Fruit fly (Drosophila melanogaster) whole organism, embryonic: ENCODE measurements around the gene Agpat2.

Experiments used
- CG10321 ChIP-seq: fragments of 200-800 bp; sonication (Bioruptor generic); IDR thresholded peaks from 2 replicates; pipeline ENCODE4 v1.3.6; 2022; ENCODE audit warnings: missing biosample characterization, missing genetic modification characterization
- CG10979 ChIP-seq: fragments of 200-800 bp; sonication (Bioruptor generic); optimal IDR thresholded peaks from 2 replicates; lab custom pipeline; 2018; ENCODE audit warnings: missing biosample characterization, mild to moderate bottlenecking, missing genetic modification characterization, moderate library complexity
- CG12391 ChIP-seq: fragments of 200-800 bp; sonication (Bioruptor generic); optimal IDR thresholded peaks from 3 replicates; lab custom pipeline; 2018; ENCODE audit warnings: missing biosample characterization, mild to moderate bottlenecking, missing genetic modification characterization, moderate library complexity
- CG13287 ChIP-seq: fragments of 200-800 bp; sonication (Bioruptor generic); IDR thresholded peaks from 2 replicates; pipeline ENCODE4 v1.3.6; 2022; ENCODE audit warnings: missing biosample characterization, missing genetic modification characterization; ENCODE audit not compliant: partially characterized antibody
- CG14860 ChIP-seq: fragments of 200-800 bp; sonication (Bioruptor generic); IDR thresholded peaks from 3 replicates; pipeline ENCODE4 v1.3.6; 2022; ENCODE audit warnings: missing biosample characterization, missing genetic modification characterization; ENCODE audit not compliant: partially characterized antibody
- CG1647 ChIP-seq: fragments of 200-800 bp; sonication (Bioruptor generic); optimal IDR thresholded peaks from 3 replicates; lab custom pipeline; 2016; ENCODE audit warnings: missing biosample characterization, missing genetic modification characterization
- CG17802 ChIP-seq: fragments of 200-800 bp; sonication (Bioruptor generic); optimal IDR thresholded peaks from 2 replicates; lab custom pipeline; 2018; ENCODE audit warnings: missing biosample characterization, mild to moderate bottlenecking, missing genetic modification characterization, moderate library complexity
- CG17912 ChIP-seq: fragments of 200-800 bp; sonication (Bioruptor generic); optimal IDR thresholded peaks from 2 replicates; lab custom pipeline; 2018; ENCODE audit warnings: missing biosample characterization, mild to moderate bottlenecking, missing genetic modification characterization
- CG1832 ChIP-seq: fragments of 200-800 bp; sonication (Bioruptor generic); optimal IDR thresholded peaks from 2 replicates; lab custom pipeline; 2017; ENCODE audit warnings: missing biosample characterization, mild to moderate bottlenecking, missing genetic modification characterization, inconsistent platforms
- CG18476 ChIP-seq: fragments of 200-800 bp; sonication (Bioruptor generic); optimal IDR thresholded peaks from 2 replicates; lab custom pipeline; 2016; ENCODE audit warnings: missing biosample characterization, mild to moderate bottlenecking, missing genetic modification characterization
- CG31388 ChIP-seq: fragments of 200-800 bp; sonication (Bioruptor generic); optimal IDR thresholded peaks from 2 replicates; lab custom pipeline; 2016; ENCODE audit warnings: missing biosample characterization, missing genetic modification characterization
- CG32767 ChIP-seq: fragments of 200-800 bp; sonication (Bioruptor generic); IDR thresholded peaks from 2 replicates; pipeline ENCODE4 v1.3.6; 2022; ENCODE audit warnings: missing biosample characterization, missing genetic modification characterization
- CG33557 ChIP-seq: fragments of 200-800 bp; sonication (Bioruptor generic); optimal IDR thresholded peaks from 2 replicates; lab custom pipeline; 2019; ENCODE audit warnings: missing biosample characterization, mild to moderate bottlenecking, missing genetic modification characterization, moderate library complexity
- CG3847 ChIP-seq: fragments of 200-800 bp; sonication (Bioruptor generic); IDR thresholded peaks from 2 replicates; pipeline ENCODE4 v1.3.6; 2022; ENCODE audit warnings: missing biosample characterization, missing genetic modification characterization
- CG4730 ChIP-seq: fragments of 200-800 bp; sonication (Bioruptor generic); IDR thresholded peaks from 2 replicates; pipeline ENCODE4 v1.3.6; 2022; ENCODE audit warnings: missing biosample characterization, missing genetic modification characterization
- CG6272 ChIP-seq: fragments of 200-800 bp; sonication (Bioruptor generic); IDR thresholded peaks from 2 replicates; pipeline ENCODE4 v1.3.6; 2022; ENCODE audit warnings: missing biosample characterization, missing genetic modification characterization
- CG6654 ChIP-seq: fragments of 200-800 bp; sonication (Bioruptor generic); optimal IDR thresholded peaks from 2 replicates; lab custom pipeline; 2017; ENCODE audit warnings: missing biosample characterization, mild to moderate bottlenecking, missing genetic modification characterization
- CG7839 ChIP-seq: fragments of 200-800 bp; sonication (Bioruptor generic); optimal IDR thresholded peaks from 3 replicates; lab custom pipeline; 2018; ENCODE audit warnings: missing biosample characterization, mild to moderate bottlenecking, missing genetic modification characterization, moderate library complexity
- CG8944 ChIP-seq: fragments of 200-800 bp; sonication (Bioruptor generic); optimal IDR thresholded peaks from 3 replicates; lab custom pipeline; 2016; ENCODE audit warnings: missing biosample characterization, missing genetic modification characterization
- D ChIP-seq, 2 experiments: fragments of 200-800 bp in 1 of 2; fragments of >200 bp in 1 of 2; sonication (Bioruptor generic) in 1 of 2; optimal IDR thresholded peaks; 2 replicates in 1 of 2; 3 replicates in 1 of 2; lab custom pipeline; 2017; ENCODE audit warnings: mild to moderate bottlenecking in 1 of 2, missing biosample characterization in 1 of 2, missing genetic modification characterization in 1 of 2, missing genetic modification reagents in 1 of 2
- Dek ChIP-seq: fragments of 200-800 bp; sonication (Bioruptor generic); optimal IDR thresholded peaks from 3 replicates; lab custom pipeline; 2019; ENCODE audit warnings: missing biosample characterization, mild to moderate bottlenecking, missing genetic modification characterization, moderate library complexity
- Dip2 ChIP-seq: fragments of 200-800 bp; sonication (Bioruptor generic); IDR thresholded peaks from 2 replicates; pipeline ENCODE4 v1.3.6; 2022; ENCODE audit warnings: missing biosample characterization, missing genetic modification characterization
- Ets65A ChIP-seq: fragments of 200-800 bp; sonication (Bioruptor generic); peaks from one replicate; lab custom pipeline; 2016; ENCODE audit warnings: missing biosample characterization, missing genetic modification characterization
- Fer1 ChIP-seq: fragments of 200-800 bp; sonication (Bioruptor generic); optimal IDR thresholded peaks from 2 replicates; lab custom pipeline; 2017; ENCODE audit warnings: missing biosample characterization, mild to moderate bottlenecking, missing genetic modification characterization
- Gug ChIP-seq: fragments of 200-800 bp; sonication (Bioruptor generic); IDR thresholded peaks from 4 replicates; pipeline ENCODE4 v1.3.6; 2022; ENCODE audit warnings: missing biosample characterization, missing genetic modification characterization
- Hr39 ChIP-seq: fragments of >200 bp; optimal IDR thresholded peaks from 2 replicates; lab custom pipeline; 2017
- Neu2 ChIP-seq: fragments of 200-800 bp; sonication (Bioruptor generic); optimal IDR thresholded peaks from 3 replicates; lab custom pipeline; 2016; ENCODE audit warnings: missing biosample characterization, missing genetic modification characterization, borderline replicate concordance
- Nf-YA ChIP-seq: fragments of 200-800 bp; sonication (Bioruptor generic); IDR thresholded peaks from 2 replicates; pipeline ENCODE4 v1.3.6; 2022; ENCODE audit warnings: missing biosample characterization, missing genetic modification characterization
- Optix ChIP-seq: fragments of 200-800 bp; sonication (Bioruptor generic); IDR thresholded peaks from 3 replicates; pipeline ENCODE4 v1.3.6; 2022; ENCODE audit warnings: missing biosample characterization, missing genetic modification characterization
- Pdp1 ChIP-seq, 2 experiments: fragments of 200-800 bp; sonication (Bioruptor generic); optimal IDR thresholded peaks; 3 replicates each; lab custom pipeline; 2016; ENCODE audit warnings: missing biosample characterization in 2 of 2, missing genetic modification characterization in 2 of 2, mild to moderate bottlenecking in 1 of 2, moderate library complexity in 1 of 2
- Vsx1 ChIP-seq: fragments of 200-800 bp; sonication (Bioruptor generic); optimal IDR thresholded peaks from 2 replicates; lab custom pipeline; 2017; ENCODE audit warnings: missing biosample characterization, mild to moderate bottlenecking, missing genetic modification characterization, missing genetic modification reagents
- abd-A ChIP-seq: fragments of 200-800 bp; sonication (Bioruptor generic); optimal IDR thresholded peaks from 3 replicates; lab custom pipeline; 2019; ENCODE audit warnings: missing biosample characterization, mild to moderate bottlenecking, missing genetic modification characterization, moderate library complexity
- az2 ChIP-seq: fragments of 200-800 bp; sonication (Bioruptor generic); optimal IDR thresholded peaks from 3 replicates; lab custom pipeline; 2016; ENCODE audit warnings: missing biosample characterization, missing genetic modification characterization
- chinmo ChIP-seq: fragments of 200-800 bp; sonication (Bioruptor generic); IDR thresholded peaks from 4 replicates; pipeline ENCODE4 v1.3.6; 2022; ENCODE audit warnings: missing biosample characterization, missing genetic modification characterization; ENCODE audit not compliant: partially characterized antibody
- emc ChIP-seq: fragments of 200-800 bp; sonication (Bioruptor generic); optimal IDR thresholded peaks from 2 replicates; lab custom pipeline; 2016; ENCODE audit warnings: missing biosample characterization, missing genetic modification characterization
- eve ChIP-seq, 2 experiments: fragments of >200 bp; optimal IDR thresholded peaks; 2 replicates each; lab custom pipeline; 2017; ENCODE audit warnings: missing biosample characterization in 2 of 2, missing genetic modification characterization in 2 of 2
- ewg ChIP-seq: fragments of 200-800 bp; sonication (Bioruptor generic); optimal IDR thresholded peaks from 3 replicates; lab custom pipeline; 2017; ENCODE audit warnings: mild to moderate bottlenecking, missing biosample characterization, missing genetic modification reagents, missing genetic modification characterization
- fd3F ChIP-seq: fragments of 200-800 bp; sonication (Bioruptor generic); optimal IDR thresholded peaks from 2 replicates; lab custom pipeline; 2018; ENCODE audit warnings: missing biosample characterization, mild to moderate bottlenecking, missing genetic modification characterization, moderate library complexity
- fu2 ChIP-seq: fragments of 200-800 bp; sonication (Bioruptor generic); optimal IDR thresholded peaks from 2 replicates; lab custom pipeline; 2016; ENCODE audit warnings: missing biosample characterization, missing genetic modification characterization
- jing ChIP-seq: fragments of 200-800 bp; sonication (Bioruptor generic); optimal IDR thresholded peaks from 2 replicates; lab custom pipeline; 2018; ENCODE audit warnings: missing biosample characterization, mild to moderate bottlenecking, missing genetic modification characterization
- lola ChIP-seq, 3 experiments: fragments of >200 bp in 2 of 3; fragments of 200-800 bp in 1 of 3; sonication (Bioruptor generic) in 1 of 3; optimal IDR thresholded peaks; 2 replicates each; lab custom pipeline; 2017 to 2019; ENCODE audit warnings: missing biosample characterization in 3 of 3, missing genetic modification characterization in 3 of 3, mild to moderate bottlenecking in 1 of 3, moderate library complexity in 1 of 3
- nom ChIP-seq: fragments of 200-800 bp; sonication (Bioruptor generic); optimal IDR thresholded peaks from 2 replicates; lab custom pipeline; 2017; ENCODE audit warnings: missing biosample characterization, missing genetic modification characterization, mild to moderate bottlenecking, moderate library complexity, missing genetic modification reagents
- odd ChIP-seq: fragments of 200-800 bp; sonication (Bioruptor generic); optimal IDR thresholded peaks from 2 replicates; lab custom pipeline; 2017; ENCODE audit warnings: missing biosample characterization, mild to moderate bottlenecking, missing genetic modification characterization
- pfk ChIP-seq: fragments of 200-800 bp; sonication (Bioruptor generic); optimal IDR thresholded peaks from 2 replicates; lab custom pipeline; 2018; ENCODE audit warnings: missing biosample characterization, mild to moderate bottlenecking, missing genetic modification characterization, moderate library complexity
- pnt ChIP-seq: fragments of 200-800 bp; sonication (Bioruptor generic); optimal IDR thresholded peaks from 3 replicates; lab custom pipeline; 2016; ENCODE audit warnings: missing biosample characterization, missing genetic modification characterization
- pzg ChIP-seq: fragments of 200-800 bp; sonication (Bioruptor generic); optimal IDR thresholded peaks from 3 replicates; lab custom pipeline; 2018; ENCODE audit warnings: missing biosample characterization, mild to moderate bottlenecking, missing genetic modification characterization, moderate library complexity
- sima ChIP-seq: fragments of 200-800 bp; sonication (Bioruptor generic); optimal IDR thresholded peaks from 2 replicates; lab custom pipeline; 2016; ENCODE audit warnings: missing biosample characterization, missing genetic modification characterization
- sisA ChIP-seq: fragments of 200-800 bp; sonication (Bioruptor generic); IDR thresholded peaks from 2 replicates; pipeline ENCODE4 v1.3.6; 2022; ENCODE audit warnings: missing biosample characterization, missing genetic modification characterization
- ssp ChIP-seq: fragments of 200-800 bp; sonication (Bioruptor generic); IDR thresholded peaks from 2 replicates; pipeline ENCODE4 v1.3.6; 2022; ENCODE audit warnings: missing biosample characterization, missing genetic modification characterization
- tap ChIP-seq: fragments of 200-800 bp; optimal IDR thresholded peaks from 3 replicates; lab custom pipeline; 2019; ENCODE audit warnings: missing biosample characterization, mild to moderate bottlenecking, missing genetic modification characterization, moderate library complexity
- tgo ChIP-seq: fragments of 200-800 bp; sonication (Bioruptor generic); IDR thresholded peaks from 3 replicates; pipeline ENCODE4 v1.3.6; 2022; ENCODE audit warnings: missing biosample characterization, missing genetic modification characterization

Gene Agpat2

DNA sequence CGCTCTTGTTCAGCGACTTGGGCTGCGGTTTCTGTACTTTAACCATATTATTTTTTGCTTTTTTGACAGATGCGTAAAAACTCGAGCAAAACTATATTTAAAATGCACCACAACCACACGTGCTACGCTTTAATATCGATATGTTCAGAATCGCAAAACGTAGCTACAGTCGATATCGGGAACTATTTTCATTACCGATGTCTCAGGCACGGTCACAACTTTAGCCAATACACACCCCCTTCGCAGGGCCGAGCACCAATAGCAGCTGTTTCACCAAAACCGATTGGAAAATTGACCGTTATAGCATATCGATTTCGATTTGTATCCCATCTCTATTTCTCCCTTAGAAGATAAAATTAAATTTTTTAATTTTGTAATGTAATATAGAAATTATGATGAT is 47.9 kb upstream of the Agpat2 start, which contains the start of gene CG13096 (continued):
- TF ChIP-seq CG13287 (GFP tag; lab: Robert Waterston, UW) (peak; percentile 100), emc (GFP tag; lab: Kevin White, UChicago) (no peak), Nf-YA (GFP tag; lab: Robert Waterston, UW) (no peak), fd3F (GFP tag; lab: Kevin White, UChicago) (no peak), Vsx1 (GFP tag; lab: Kevin White, UChicago) (no peak), CG33557 (GFP tag; lab: Kevin White, UChicago) (no peak), D (optimal IDR thresholded peaks at IDR 0.05; lab: Kevin White, UChicago) (no peak), D (GFP tag; optimal IDR thresholded peaks at IDR 0.05; lab: Kevin White, UChicago) (no peak), CG10979 (tag; lab: Kevin White, UChicago) (no peak), az2 (GFP tag; lab: Kevin White, UChicago) (no peak), CG8944 (GFP tag; lab: Kevin White, UChicago) (no peak), Optix (GFP tag; lab: Robert Waterston, UW) (no peak), Dek (tag; lab: Kevin White, UChicago) (peak; percentile 52), sisA (GFP tag; lab: Robert Waterston, UW) (no peak), tgo (GFP tag; lab: Robert Waterston, UW) (no peak), tap (tag; lab: Kevin White, UChicago) (no peak), CG4730 (GFP tag; lab: Robert Waterston, UW) (no peak), CG32767 (GFP tag; lab: Robert Waterston, UW) (no peak), CG17802 (tag; lab: Kevin White, UChicago) (no peak), CG3847 (GFP tag; lab: Robert Waterston, UW) (peak; percentile 53; the same call in 1 of the 2 replicates), Dip2 (GFP tag; lab: Robert Waterston, UW) (no peak), pfk (GFP tag; lab: Kevin White, UChicago) (no peak), ewg (no peak), Ets65A (GFP tag; lab: Kevin White, UChicago) (peak; percentile 83), CG14860 (GFP tag; lab: Robert Waterston, UW) (peak; percentile 96), CG10321 (GFP tag; lab: Robert Waterston, UW) (no peak), Fer1 (GFP tag; lab: Kevin White, UChicago) (no peak), CG31388 (GFP tag; lab: Kevin White, UChicago) (no peak), CG6272 (peak; percentile 22; the same call in 1 of the 2 replicates), pnt (GFP tag; lab: Kevin White, UChicago) (no peak), Gug (GFP tag; lab: Robert Waterston, UW) (peak; percentile 9; the same call in 1 of the 4 replicates), CG17912 (GFP tag; lab: Kevin White, UChicago) (peak; percentile 59), CG12391 (tag; lab: Kevin White, UChicago) (peak; percentile 44), pzg (peak; percentile 99), CG1647 (GFP tag; lab: Kevin White, UChicago) (no peak), CG6654 (no peak), Hr39 (lab: Kevin White, UChicago) (no peak), eve (GFP tag; optimal IDR thresholded peaks at IDR 0.05; lab: Kevin White, UChicago) (no peak), Pdp1 (GFP tag; optimal IDR thresholded peaks at IDR 0.05; lab: Kevin White, UChicago) (no peak), lola (GFP tag; optimal IDR thresholded peaks at IDR 0.05; lab: Kevin White, UChicago) (peak in 1 of 3 experiments; percentile 3), fu2 (GFP tag; lab: Kevin White, UChicago) (no peak), chinmo (peak; percentile 99), abd-A (tag; lab: Kevin White, UChicago) (no peak), jing (GFP tag; lab: Kevin White, UChicago) (no peak), ssp (GFP tag; lab: Robert Waterston, UW) (no peak), CG18476 (GFP tag; lab: Kevin White, UChicago) (no peak), CG7839 (no peak), sima (GFP tag; lab: Kevin White, UChicago) (no peak), Neu2 (no peak), odd (GFP tag; lab: Kevin White, UChicago) (no peak), nom (GFP tag; lab: Kevin White, UChicago) (no peak), CG1832 (GFP tag; lab: Kevin White, UChicago) (no peak)
